Worm (Caenorhabditis elegans) whole organism, L4 larva: Measurements from ENCODE around the gene F39B3.3.

Source experiments
- D1046.2 ChIP-seq: fragments of 200-800 bp; sonication (Bioruptor generic); IDR thresholded peaks from 2 replicates; pipeline ENCODE4 v1.3.6; 2022; ENCODE audit warnings: missing genetic modification characterization, missing compliant biosample characterization
- F10B5.3 ChIP-seq: sonication (generic microtip); optimal IDR thresholded peaks from 2 replicates; lab custom pipeline; 2016; ENCODE audit warnings: mild to moderate bottlenecking, missing genetic modification characterization, missing compliant biosample characterization
- F26F4.8 ChIP-seq: fragments of 200-800 bp; sonication (Bioruptor generic); conservative IDR thresholded peaks from 2 replicates; pipeline ENCODE4 v1.3.6; 2022; ENCODE audit warnings: missing genetic modification characterization, missing compliant biosample characterization
- F37D6.2 ChIP-seq: sonication (generic microtip); optimal IDR thresholded peaks from 2 replicates; lab custom pipeline; 2016; ENCODE audit warnings: mild to moderate bottlenecking, missing genetic modification characterization, missing compliant biosample characterization
- F49E8.2 ChIP-seq: sonication (generic microtip); optimal IDR thresholded peaks from 2 replicates; lab custom pipeline; 2016; ENCODE audit warnings: missing compliant biosample characterization, mild to moderate bottlenecking, missing genetic modification characterization, borderline replicate concordance
- T20F7.1 ChIP-seq: fragments of 200-800 bp; sonication (Bioruptor generic); optimal IDR thresholded peaks from 2 replicates; lab custom pipeline; 2018; ENCODE audit warnings: mild to moderate bottlenecking, missing genetic modification characterization, missing compliant biosample characterization
- T26A8.4 ChIP-seq: fragments of 200-800 bp; sonication (Bioruptor generic); IDR thresholded peaks from 2 replicates; pipeline ENCODE4 v1.3.6; 2022; ENCODE audit warnings: missing genetic modification characterization, missing compliant biosample characterization
- Y48G9A.11 ChIP-seq: fragments of 200-800 bp; sonication (Bioruptor generic); IDR thresholded peaks from 2 replicates; pipeline ENCODE4 v1.3.6; 2022; ENCODE audit warnings: missing genetic modification reagents, missing genetic modification characterization, missing compliant biosample characterization
- Y5F2A.4 ChIP-seq: fragments of 200-800 bp; sonication (Bioruptor generic); optimal IDR thresholded peaks from 2 replicates; lab custom pipeline; 2018; ENCODE audit warnings: mild to moderate bottlenecking, missing genetic modification characterization, missing compliant biosample characterization
- Y75B8A.6 ChIP-seq: fragments of 200-800 bp; sonication (Bioruptor generic); IDR thresholded peaks from 2 replicates; pipeline ENCODE4 v1.3.6; 2022; ENCODE audit warnings: missing genetic modification reagents, missing genetic modification characterization, missing compliant biosample characterization
- ZK546.5 ChIP-seq, 2 experiments: sonication (generic microtip); optimal IDR thresholded peaks; 2 replicates each; lab custom pipeline; 2017; ENCODE audit warnings: missing biosample characterization in 2 of 2, missing genetic modification characterization in 2 of 2
- aha-1 ChIP-seq: fragments of 150-350 bp; peaks from one replicate; lab custom pipeline; 2014; ENCODE audit warnings: missing biosample characterization, missing genetic modification characterization
- ama-1 ChIP-seq: fragments of 150-350 bp; optimal IDR thresholded peaks from 2 replicates; lab custom pipeline; 2014; ENCODE audit warnings: inconsistent platforms, mixed read lengths
- arid-1 ChIP-seq: fragments of 200-800 bp; sonication (Bioruptor generic); conservative IDR thresholded peaks from 2 replicates; pipeline ENCODE4 v1.3.6; 2022; ENCODE audit warnings: missing genetic modification reagents, missing genetic modification characterization, missing compliant biosample characterization
- attf-4 ChIP-seq: sonication (generic microtip); optimal IDR thresholded peaks from 3 replicates; lab custom pipeline; 2017; ENCODE audit warnings: missing biosample characterization, missing genetic modification characterization
- ceh-20 ChIP-seq: fragments of 200-800 bp; sonication (Bioruptor generic); IDR thresholded peaks from 2 replicates; pipeline ENCODE4 v1.3.6; 2022; ENCODE audit warnings: missing genetic modification reagents, missing genetic modification characterization, missing compliant biosample characterization
- ceh-28 ChIP-seq: fragments of 150-350 bp; optimal IDR thresholded peaks from 2 replicates; lab custom pipeline; 2014; ENCODE audit warnings: missing biosample characterization, missing genetic modification reagents, missing genetic modification characterization
- ceh-32 ChIP-seq: sonication (generic microtip); optimal IDR thresholded peaks from 2 replicates; lab custom pipeline; 2016; ENCODE audit warnings: mild to moderate bottlenecking, missing genetic modification characterization, missing compliant biosample characterization; ENCODE audit not compliant: poor library complexity
- ceh-82 ChIP-seq: sonication (generic microtip); optimal IDR thresholded peaks from 2 replicates; lab custom pipeline; 2017; ENCODE audit warnings: missing biosample characterization, missing genetic modification characterization
- dmd-6 ChIP-seq: fragments of 200-800 bp; sonication (Bioruptor generic); IDR thresholded peaks from 2 replicates; pipeline ENCODE4 v1.3.6; 2022; ENCODE audit warnings: missing genetic modification reagents, missing genetic modification characterization, missing compliant biosample characterization
- dmd-8 ChIP-seq: fragments of 200-800 bp; sonication (Bioruptor generic); IDR thresholded peaks from 2 replicates; pipeline ENCODE4 v1.3.6; 2022; ENCODE audit warnings: missing genetic modification characterization, missing compliant biosample characterization
- dpl-1 ChIP-seq: fragments of 150-350 bp; optimal IDR thresholded peaks from 2 replicates; lab custom pipeline; 2014; ENCODE audit warnings: missing biosample characterization, missing genetic modification reagents, missing genetic modification characterization
- egl-27 ChIP-seq: sonication (generic microtip); optimal IDR thresholded peaks from 3 replicates; lab custom pipeline; 2017; ENCODE audit warnings: missing biosample characterization, missing genetic modification reagents, missing genetic modification characterization
- gei-8 ChIP-seq: fragments of 200-800 bp; sonication (Bioruptor generic); optimal IDR thresholded peaks from 2 replicates; lab custom pipeline; 2018; ENCODE audit warnings: mild to moderate bottlenecking, missing genetic modification characterization, missing compliant biosample characterization
- hlh-30 ChIP-seq: sonication (generic microtip); optimal IDR thresholded peaks from 2 replicates; lab custom pipeline; 2017; ENCODE audit warnings: antibody characterized with exemption, mild to moderate bottlenecking, missing genetic modification characterization, missing compliant biosample characterization; ENCODE audit not compliant: insufficient read depth
- hmg-1.1 ChIP-seq: fragments of 200-800 bp; sonication (Bioruptor generic); IDR thresholded peaks from 2 replicates; pipeline ENCODE4 v1.3.6; 2022; ENCODE audit warnings: missing genetic modification reagents, missing genetic modification characterization, missing compliant biosample characterization
- lin-1 ChIP-seq: fragments of 200-800 bp; sonication (Bioruptor generic); IDR thresholded peaks from 2 replicates; pipeline ENCODE4 v1.3.6; 2022; ENCODE audit warnings: missing genetic modification reagents, missing genetic modification characterization, missing compliant biosample characterization
- lin-29 ChIP-seq: fragments of 200-800 bp; sonication (Bioruptor generic); IDR thresholded peaks from 2 replicates; pipeline ENCODE4 v1.3.6; 2022; ENCODE audit warnings: missing genetic modification reagents, missing genetic modification characterization, missing compliant biosample characterization
- lin-38 ChIP-seq: fragments of 200-800 bp; sonication (Bioruptor generic); IDR thresholded peaks from 2 replicates; pipeline ENCODE4 v1.3.6; 2022; ENCODE audit warnings: missing genetic modification reagents, missing genetic modification characterization, missing compliant biosample characterization
- mdl-1 ChIP-seq, 2 experiments: fragments of 150-350 bp in 1 of 2; sonication (generic microtip) in 1 of 2; optimal IDR thresholded peaks; 2 replicates each; lab custom pipeline; 2014 to 2017; ENCODE audit warnings: missing biosample characterization in 2 of 2, missing genetic modification characterization in 2 of 2
- mdt-29 ChIP-seq: fragments of 200-800 bp; sonication (Bioruptor generic); IDR thresholded peaks from 2 replicates; pipeline ENCODE4 v1.3.6; 2022; ENCODE audit warnings: missing genetic modification reagents, missing genetic modification characterization, missing compliant biosample characterization
- mxl-2 ChIP-seq: fragments of 200-800 bp; sonication (Bioruptor generic); conservative IDR thresholded peaks from 2 replicates; pipeline ENCODE4 v1.3.6; 2022; ENCODE audit warnings: missing genetic modification reagents, missing genetic modification characterization, missing compliant biosample characterization
- nhr-11 ChIP-seq: fragments of 150-350 bp; optimal IDR thresholded peaks from 2 replicates; lab custom pipeline; 2014; ENCODE audit warnings: missing biosample characterization, missing genetic modification characterization
- nhr-111 ChIP-seq: fragments of 200-800 bp; sonication (Bioruptor generic); optimal IDR thresholded peaks from 2 replicates; lab custom pipeline; 2018; ENCODE audit warnings: mild to moderate bottlenecking, missing genetic modification characterization, missing compliant biosample characterization
- nhr-237 ChIP-seq: sonication (generic microtip); optimal IDR thresholded peaks from 2 replicates; lab custom pipeline; 2017; ENCODE audit warnings: missing biosample characterization, missing genetic modification characterization
- nhr-42 ChIP-seq: fragments of 200-800 bp; sonication (Bioruptor generic); IDR thresholded peaks from 2 replicates; pipeline ENCODE4 v1.3.6; 2022; ENCODE audit warnings: missing genetic modification characterization, missing compliant biosample characterization
- nhr-6 ChIP-seq: fragments of 150-350 bp; optimal IDR thresholded peaks from 2 replicates; lab custom pipeline; 2014; ENCODE audit warnings: missing biosample characterization, missing genetic modification characterization
- nhr-77 ChIP-seq: fragments of 150-350 bp; optimal IDR thresholded peaks from 2 replicates; lab custom pipeline; 2014; ENCODE audit warnings: missing biosample characterization, missing genetic modification characterization
- pha-4 ChIP-seq, 2 experiments: fragments of 150-350 bp in 1 of 2; fragments of 200-800 bp in 1 of 2; sonication (Bioruptor generic) in 1 of 2; IDR thresholded peaks in 1 of 2; optimal IDR thresholded peaks in 1 of 2; 2 replicates each; pipeline versions ENCODE4 v1.3.6 to Lab custom; 2014 to 2022; ENCODE audit warnings: missing genetic modification characterization in 2 of 2, missing genetic modification reagents in 2 of 2, missing biosample characterization in 1 of 2, missing compliant biosample characterization in 1 of 2
- sdz-12 ChIP-seq: fragments of 200-800 bp; sonication (Bioruptor generic); optimal IDR thresholded peaks from 2 replicates; lab custom pipeline; 2018; ENCODE audit warnings: mild to moderate bottlenecking, missing genetic modification characterization, missing compliant biosample characterization
- skn-1 ChIP-seq: fragments of 150-350 bp; optimal IDR thresholded peaks from 2 replicates; lab custom pipeline; 2014; ENCODE audit warnings: missing biosample characterization, missing genetic modification characterization
- snpc-1.2 ChIP-seq: fragments of 200-800 bp; sonication (Bioruptor generic); IDR thresholded peaks from 2 replicates; pipeline ENCODE4 v1.3.6; 2022; ENCODE audit warnings: missing genetic modification reagents, missing genetic modification characterization, missing compliant biosample characterization
- tra-1 ChIP-seq: fragments of 200-800 bp; sonication (Bioruptor generic); IDR thresholded peaks from 2 replicates; pipeline ENCODE4 v1.3.6; 2022; ENCODE audit warnings: missing genetic modification reagents, missing genetic modification characterization, missing compliant biosample characterization
- unc-130 ChIP-seq: sonication (generic microtip); optimal IDR thresholded peaks from 2 replicates; lab custom pipeline; 2016; ENCODE audit warnings: missing genetic modification reagents, missing genetic modification characterization, missing compliant biosample characterization
- unc-39 ChIP-seq: sonication (generic microtip); optimal IDR thresholded peaks from 2 replicates; lab custom pipeline; 2017; ENCODE audit warnings: missing biosample characterization, missing genetic modification characterization
- unc-62 ChIP-seq, 3 experiments: fragments of 150-350 bp in 1 of 3; sonication (generic microtip); optimal IDR thresholded peaks in 2 of 3; peaks in 1 of 3; 1 replicate in 1 of 3; 2 replicates in 2 of 3; lab custom pipeline; 2014 to 2017; ENCODE audit warnings: missing biosample characterization in 3 of 3, missing genetic modification characterization in 3 of 3, missing genetic modification reagents in 3 of 3, missing genotype in 1 of 3
- zfp-2 ChIP-seq: sonication (generic microtip); optimal IDR thresholded peaks from 2 replicates; lab custom pipeline; 2016; ENCODE audit warnings: mild to moderate bottlenecking, missing genetic modification characterization, missing compliant biosample characterization
- zfp-3 ChIP-seq: fragments of 200-800 bp; sonication (Bioruptor generic); conservative IDR thresholded peaks from 2 replicates; pipeline ENCODE4 v1.3.6; 2022; ENCODE audit warnings: missing genetic modification reagents, missing genetic modification characterization, missing compliant biosample characterization
- zip-2 ChIP-seq: fragments of 150-350 bp; optimal IDR thresholded peaks from 2 replicates; lab custom pipeline; 2014; ENCODE audit warnings: missing biosample characterization, missing genetic modification characterization

Gene F39B3.3

DNA sequence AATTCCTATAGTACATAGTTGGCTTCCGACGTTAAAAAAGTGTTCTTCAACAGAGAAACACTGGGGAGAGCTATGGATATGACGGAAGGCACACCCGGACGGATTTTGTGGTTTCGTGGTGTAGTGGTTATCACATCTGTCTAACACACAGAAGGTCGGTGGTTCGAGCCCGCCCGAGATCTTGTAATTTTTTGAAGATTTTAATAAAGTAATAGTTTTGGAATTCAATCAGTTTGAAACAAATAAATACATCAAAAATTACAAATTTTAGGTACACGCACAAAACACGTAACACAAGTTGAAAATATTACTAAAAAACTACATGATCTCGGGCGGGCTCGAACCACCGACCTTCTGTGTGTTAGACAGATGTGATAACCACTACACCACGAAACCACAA, 32.3 kb upstream of the F39B3.3 start (continued):
- TF ChIP-seq ceh-20 (GFP tag; lab: Robert Waterston, UW) (0 out of 2 replicates have a peak, but pooled peaks have one; percentile 26), nhr-11 (tag; lab: Kevin White, UChicago) (no peak), Y75B8A.6 (0 out of 2 replicates have a peak, but pooled peaks have one; percentile 28), lin-38 (GFP tag; lab: Robert Waterston, UW) (no peak; the same call in 1 of the 2 replicates), ceh-82 (tag; lab: Kevin White, UChicago) (no peak), zip-2 (tag; lab: Kevin White, UChicago) (no peak), ceh-28 (tag; lab: Kevin White, UChicago) (no peak), F49E8.2 (no peak), dmd-6 (GFP tag; lab: Robert Waterston, UW) (peak; percentile 43), egl-27 (tag; lab: Kevin White, UChicago) (no peak), mdl-1 (tag; optimal IDR thresholded peaks at IDR 0.05; lab: Kevin White, UChicago) (no peak), aha-1 (tag; lab: Kevin White, UChicago) (no peak), dpl-1 (no peak), zfp-2 (tag; lab: Kevin White, UChicago) (no peak), hlh-30 (tag; lab: Kevin White, UChicago) (peak; percentile 5), gei-8 (GFP tag; lab: Kevin White, UChicago) (no peak), sdz-12 (GFP tag; lab: Kevin White, UChicago) (no peak), nhr-237 (tag; lab: Kevin White, UChicago) (no peak), unc-39 (tag; lab: Kevin White, UChicago) (no peak), Y48G9A.11 (peak; percentile 72; the same call in 1 of the 2 replicates), T20F7.1 (GFP tag; lab: Kevin White, UChicago) (no peak), snpc-1.2 (no peak; the same call in 1 of the 2 replicates), pha-4 (GFP tag; IDR thresholded peaks at IDR 0.05; lab: Robert Waterston, UW) (peak; percentile 72; the same call in 1 of the 2 replicates), pha-4 (tag; optimal IDR thresholded peaks at IDR 0.05; lab: Kevin White, UChicago) (no peak), F10B5.3 (no peak), skn-1 (tag; lab: Kevin White, UChicago) (no peak), Y5F2A.4 (GFP tag; lab: Kevin White, UChicago) (no peak), lin-29 (GFP tag; lab: Robert Waterston, UW) (no peak), nhr-111 (GFP tag; lab: Kevin White, UChicago) (no peak), nhr-42 (GFP tag; lab: Robert Waterston, UW) (no peak), nhr-77 (no peak), nhr-6 (no peak), lin-1 (GFP tag; lab: Robert Waterston, UW) (no peak), D1046.2 (GFP tag; lab: Robert Waterston, UW) (no peak), mdt-29 (peak; percentile 73; the same call in 1 of the 2 replicates), hmg-1.1 (GFP tag; lab: Robert Waterston, UW) (peak; percentile 73; the same call in 1 of the 2 replicates), F37D6.2 (tag; lab: Kevin White, UChicago) (no peak), ama-1 (lab: Kevin White, UChicago) (no peak), mxl-2 (no peak)

DNA sequence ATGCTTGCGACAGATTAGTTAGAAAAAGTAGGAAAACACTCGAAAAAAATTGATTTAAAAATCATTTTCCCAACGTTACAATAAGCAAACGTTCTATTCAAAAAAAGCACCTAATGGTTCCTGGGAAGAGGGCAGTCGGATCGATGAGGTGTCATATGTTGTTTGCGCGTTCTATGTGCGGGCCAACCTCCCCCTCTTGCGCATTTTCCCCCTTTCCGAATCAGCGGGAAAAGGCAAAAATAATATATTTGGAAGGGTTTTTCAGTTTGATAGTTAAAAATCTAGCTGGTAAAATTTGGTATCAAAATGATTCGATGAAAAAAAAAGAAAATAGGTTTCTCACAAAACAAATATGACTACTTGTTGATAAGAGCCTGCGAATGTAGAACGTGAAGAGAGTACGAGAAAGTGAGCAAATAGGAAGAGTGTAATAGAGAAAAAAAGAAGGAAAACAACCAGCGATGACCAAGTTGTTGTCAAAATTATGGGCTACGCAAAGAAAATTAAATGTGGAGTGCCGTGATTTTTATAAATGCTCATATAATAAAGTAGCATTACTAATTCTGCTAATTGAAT, 31.6 kb upstream of the F39B3.3 start:
- TF ChIP-seq zfp-3 (GFP tag; lab: Robert Waterston, UW), result no peak
- peak in 1 of 2 experiments; percentile 25 for TF ChIP-seq unc-62 (GFP tag; optimal IDR thresholded peaks at IDR 0.05 in 1 of 2; lab: Kevin White, UChicago)
- no peak for TF ChIP-seq unc-62 (tag; optimal IDR thresholded peaks at IDR 0.05; lab: Kevin White, UChicago)
- TF ChIP-seq sdz-12 (GFP tag; lab: Kevin White, UChicago), result no peak
- no peak for TF ChIP-seq dmd-8 (GFP tag; lab: Robert Waterston, UW)
- TF ChIP-seq tra-1 (GFP tag; lab: Robert Waterston, UW), result no peak
- no peak for TF ChIP-seq zfp-2 (tag; lab: Kevin White, UChicago)
- no peak for TF ChIP-seq ceh-82 (tag; lab: Kevin White, UChicago)
- no peak for TF ChIP-seq T20F7.1 (GFP tag; lab: Kevin White, UChicago)
- TF ChIP-seq ceh-32, result no peak
- no peak for TF ChIP-seq ama-1 (lab: Kevin White, UChicago)
- peak; percentile 3 for TF ChIP-seq F37D6.2 (tag; lab: Kevin White, UChicago)
- no peak for TF ChIP-seq attf-4
- TF ChIP-seq F26F4.8 (GFP tag; lab: Robert Waterston, UW), result no peak
- TF ChIP-seq arid-1, result no peak
- TF ChIP-seq F49E8.2, result no peak
- no peak for TF ChIP-seq ZK546.5 (tag; optimal IDR thresholded peaks at IDR 0.05; lab: Kevin White, UChicago)
- TF ChIP-seq Y48G9A.11, result no peak
- no peak for TF ChIP-seq Y5F2A.4 (GFP tag; lab: Kevin White, UChicago)
- TF ChIP-seq T26A8.4 (GFP tag; lab: Robert Waterston, UW), result no peak; the same call in 1 of the 2 replicates
- no peak for TF ChIP-seq D1046.2 (GFP tag; lab: Robert Waterston, UW)
- no peak for TF ChIP-seq unc-130
